Fruit fly (Drosophila melanogaster): ENCODE measurements around the gene promL.

promL gene

DNA sequence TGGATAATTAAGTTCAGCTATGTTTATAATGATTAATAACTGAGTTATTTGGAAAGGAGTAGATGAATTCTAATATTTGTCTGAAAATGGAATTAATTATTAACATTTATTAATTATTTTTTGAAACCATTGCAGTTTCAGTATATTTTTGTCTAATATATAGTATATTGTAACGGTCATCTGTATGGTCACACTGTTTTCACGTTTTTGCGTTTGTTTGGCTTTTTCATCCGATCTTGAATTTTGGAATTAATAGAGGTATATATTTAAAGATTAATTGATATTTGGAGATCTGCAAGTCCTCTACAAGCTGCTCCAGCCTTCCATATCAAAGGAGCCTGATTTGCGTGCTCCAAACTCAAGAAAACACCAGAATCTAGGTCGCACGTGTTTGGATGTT is 41.6 kb upstream of the promL start, which contains the start of the genes CG32278 and CG32281 (continued):
- TF ChIP-seq BEAF-32 (GFP tag; optimal IDR thresholded peaks at IDR 0.05) (peak; percentile 11), ap (GFP tag; IDR thresholded peaks at IDR 0.05) (no peak), CG6254 (GFP tag; optimal IDR thresholded peaks at IDR 0.05) (no peak), pzg (GFP tag; optimal IDR thresholded peaks at IDR 0.05) (peak; percentile 9), Deaf1 (tag; optimal IDR thresholded peaks at IDR 0.05) (no peak), Pdp1 (GFP tag; optimal IDR thresholded peaks at IDR 0.05) (no peak), lmd (GFP tag; IDR thresholded peaks at IDR 0.05) (no peak), Myb (GFP tag; optimal IDR thresholded peaks at IDR 0.05) (peak; percentile 7), cg (GFP tag; optimal IDR thresholded peaks at IDR 0.05) (no peak), usp (GFP tag; optimal IDR thresholded peaks at IDR 0.05) (no peak), Max (GFP tag; optimal IDR thresholded peaks at IDR 0.05) (peak; percentile 9), aop (GFP tag; IDR thresholded peaks at IDR 0.05) (no peak), gfzf (GFP tag; optimal IDR thresholded peaks at IDR 0.05) (peak; percentile 54), CG14441 (GFP tag; IDR thresholded peaks at IDR 0.05) (no peak), MESR4 (GFP tag; optimal IDR thresholded peaks at IDR 0.05) (peak; percentile 47), YL-1 (GFP tag; optimal IDR thresholded peaks at IDR 0.05) (peak; percentile 40), Kr (GFP tag; optimal IDR thresholded peaks at IDR 0.05) (no peak)

DNA sequence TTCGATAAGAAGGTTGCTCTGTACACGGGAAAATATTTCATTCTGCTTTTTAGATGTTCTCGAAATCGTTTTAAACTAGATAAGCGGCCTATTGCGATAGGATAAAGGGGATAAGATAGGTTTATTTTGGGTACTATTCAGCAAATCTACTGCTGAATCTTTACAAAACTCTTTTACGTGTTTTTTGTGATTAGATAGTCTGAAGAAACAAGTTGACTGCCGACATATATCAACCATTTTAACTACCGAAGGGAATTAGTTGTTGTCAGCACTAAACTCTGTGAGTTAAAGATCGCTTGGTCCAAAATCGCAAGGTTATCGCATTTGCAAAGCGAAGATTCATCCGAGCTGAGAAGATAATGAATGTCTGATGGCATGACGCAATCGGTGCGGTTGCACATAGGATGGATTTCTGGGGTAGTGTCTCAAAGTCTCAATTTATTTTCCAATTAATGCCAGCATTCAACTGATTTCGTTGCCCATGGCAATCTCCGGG is 38.7 kb upstream of the promL start, which contains the start of gene Asciz:
Gene Asciz (minus strand): TSS at position 51 of the 496 bp plus-strand sequence.
- TF ChIP-seq CG1602 (GFP tag; optimal IDR thresholded peaks at IDR 0.05) (no peak), CG15479 (GFP tag; optimal IDR thresholded peaks at IDR 0.05) (peak; percentile 4), pita (GFP tag; optimal IDR thresholded peaks at IDR 0.05) (no peak), Fer1 (GFP tag; optimal IDR thresholded peaks at IDR 0.05) (no peak), CG12769 (tag; optimal IDR thresholded peaks at IDR 0.05) (no peak), ase (GFP tag; IDR thresholded peaks at IDR 0.05) (no peak), ttk (GFP tag; IDR thresholded peaks at IDR 0.05) (no peak), Rfx (GFP tag; IDR thresholded peaks at IDR 0.05) (peak; percentile 28; the same call in 1 of the 2 replicates), cato (GFP tag; optimal IDR thresholded peaks at IDR 0.05; ENCODE audit: borderline replicate concordance) (no peak), so (GFP tag; IDR thresholded peaks at IDR 0.05) (no peak), CG2129 (GFP tag; IDR thresholded peaks at IDR 0.05; ENCODE audit: partially characterized antibody) (no peak)

DNA sequence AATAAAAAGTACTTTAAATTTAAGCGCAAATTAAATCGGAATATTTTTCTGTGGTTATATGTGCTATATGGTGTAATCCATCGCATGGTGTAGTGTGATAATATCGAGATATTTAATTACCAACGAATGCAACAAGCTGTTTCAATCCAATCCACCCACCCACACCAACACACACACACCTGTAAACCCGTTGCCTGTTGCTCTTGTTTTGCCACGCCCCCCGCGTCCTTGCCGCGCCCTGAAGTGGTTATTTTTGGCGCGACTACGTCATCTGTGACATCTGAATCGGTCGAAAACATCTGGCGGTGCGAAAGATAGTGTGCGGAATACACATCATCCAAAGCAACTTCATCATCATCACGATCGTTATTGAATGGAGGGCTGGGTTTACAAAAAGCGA is 37.9 kb upstream of the promL start:
- TF ChIP-seq gcm2 (GFP tag; optimal IDR thresholded peaks at IDR 0.05) (no peak), Spps (tag; optimal IDR thresholded peaks at IDR 0.05) (no peak), rib (GFP tag; IDR thresholded peaks at IDR 0.05) (0 out of 2 replicates have a peak, but pooled peaks have one; percentile 9), HmgZ (tag; optimal IDR thresholded peaks at IDR 0.05) (no peak), Hr39 (optimal IDR thresholded peaks at IDR 0.05) (no peak), da (GFP tag; optimal IDR thresholded peaks at IDR 0.05) (no peak), Fer1 (GFP tag; optimal IDR thresholded peaks at IDR 0.05) (no peak), Dref (GFP tag; IDR thresholded peaks at IDR 0.05) (no peak), Opbp (GFP tag; IDR thresholded peaks at IDR 0.05; ENCODE audit: partially characterized antibody) (no peak), schlank (tag; optimal IDR thresholded peaks at IDR 0.05) (no peak), lbe (GFP tag; optimal IDR thresholded peaks at IDR 0.05) (no peak), CG13775 (GFP tag; optimal IDR thresholded peaks at IDR 0.05) (no peak), Hr3 (GFP tag; optimal IDR thresholded peaks at IDR 0.05) (no peak), Sox102F (GFP tag; optimal IDR thresholded peaks at IDR 0.05) (no peak), nom (GFP tag; optimal IDR thresholded peaks at IDR 0.05) (no peak), psq (GFP tag; optimal IDR thresholded peaks at IDR 0.05) (no peak), z (GFP tag; IDR thresholded peaks at IDR 0.05) (no peak), CG16863 (GFP tag; optimal IDR thresholded peaks at IDR 0.05) (no peak), CG12104 (GFP tag; optimal IDR thresholded peaks at IDR 0.05) (no peak), CG4854 (GFP tag; optimal IDR thresholded peaks at IDR 0.05) (no peak), CG12299 (tag; optimal IDR thresholded peaks at IDR 0.05) (no peak), gcm (GFP tag; optimal IDR thresholded peaks at IDR 0.05) (no peak), kah (GFP tag; optimal IDR thresholded peaks at IDR 0.05) (peak; percentile 61), Sin3A (optimal IDR thresholded peaks at IDR 0.05) (no peak)
